Worm (Caenorhabditis elegans) whole organism, mixed stage, embryonic: ENCODE measurements around the gene rap-2.

Source experiments
- bed-3 ChIP-seq: fragments of 200-800 bp; sonication (Bioruptor generic); optimal IDR thresholded peaks from 3 replicates; lab custom pipeline; 2018; ENCODE audit warnings: mild to moderate bottlenecking, missing genetic modification characterization, moderate library complexity, missing compliant biosample characterization
- blmp-1 ChIP-seq: fragments of 150-350 bp; optimal IDR thresholded peaks from 2 replicates; lab custom pipeline; 2014; ENCODE audit warnings: missing biosample characterization, missing genetic modification characterization
- ceh-43 ChIP-seq: fragments of 200-800 bp; sonication (Bioruptor generic); optimal IDR thresholded peaks from 2 replicates; lab custom pipeline; 2018; ENCODE audit warnings: mild to moderate bottlenecking, missing genetic modification characterization, moderate library complexity, missing compliant biosample characterization
- ceh-83 ChIP-seq: fragments of 200-800 bp; sonication (Bioruptor generic); optimal IDR thresholded peaks from 2 replicates; lab custom pipeline; 2018; ENCODE audit warnings: mild to moderate bottlenecking, missing genetic modification characterization, missing compliant biosample characterization
- ces-1 ChIP-seq: fragments of 150-350 bp; optimal IDR thresholded peaks from 2 replicates; lab custom pipeline; 2014; ENCODE audit warnings: missing biosample characterization, missing genetic modification reagents, missing genetic modification characterization
- cnd-1 ChIP-seq: fragments of 200-800 bp; sonication (Bioruptor generic); optimal IDR thresholded peaks from 2 replicates; lab custom pipeline; 2018; ENCODE audit warnings: mild to moderate bottlenecking, missing genetic modification characterization, missing compliant biosample characterization
- drap-1 ChIP-seq: fragments of 200-800 bp; sonication (Bioruptor generic); optimal IDR thresholded peaks from 3 replicates; lab custom pipeline; 2018; ENCODE audit warnings: mild to moderate bottlenecking, missing genetic modification characterization, missing compliant biosample characterization
- elt-1 ChIP-seq: sonication (generic microtip); optimal IDR thresholded peaks from 2 replicates; lab custom pipeline; 2017; ENCODE audit warnings: missing genetic modification characterization, mild to moderate bottlenecking, missing compliant biosample characterization, antibody characterized with exemption, moderate library complexity, borderline replicate concordance; ENCODE audit not compliant: insufficient read depth
- elt-3 ChIP-seq: fragments of 150-350 bp; optimal IDR thresholded peaks from 2 replicates; lab custom pipeline; 2014; ENCODE audit warnings: missing biosample characterization, missing genetic modification characterization
- ham-2 ChIP-seq: fragments of 200-800 bp; sonication (Bioruptor generic); optimal IDR thresholded peaks from 2 replicates; lab custom pipeline; 2018; ENCODE audit warnings: mild to moderate bottlenecking, missing genetic modification characterization, missing compliant biosample characterization
- hlh-1 ChIP-seq: fragments of 150-350 bp; optimal IDR thresholded peaks from 2 replicates; lab custom pipeline; 2014; ENCODE audit warnings: missing biosample characterization, missing genetic modification reagents, missing genetic modification characterization
- lin-13 ChIP-seq: fragments of 150-350 bp; optimal IDR thresholded peaks from 2 replicates; lab custom pipeline; 2014; ENCODE audit warnings: missing biosample characterization, missing genetic modification characterization
- lin-32 ChIP-seq: fragments of 200-800 bp; sonication (Bioruptor generic); optimal IDR thresholded peaks from 2 replicates; lab custom pipeline; 2018; ENCODE audit warnings: mild to moderate bottlenecking, missing genetic modification characterization, missing compliant biosample characterization
- lsy-2 ChIP-seq: fragments of 150-350 bp; optimal IDR thresholded peaks from 2 replicates; lab custom pipeline; 2014; ENCODE audit warnings: missing biosample characterization, missing genetic modification characterization
- mab-5 ChIP-seq: fragments of 150-350 bp; optimal IDR thresholded peaks from 2 replicates; lab custom pipeline; 2014; ENCODE audit warnings: missing biosample characterization, missing genetic modification characterization
- mep-1 ChIP-seq: fragments of 150-350 bp; optimal IDR thresholded peaks from 2 replicates; lab custom pipeline; 2017; ENCODE audit warnings: missing biosample characterization, missing genetic modification reagents, missing genetic modification characterization, inconsistent platforms
- nhr-12 ChIP-seq: fragments of 150-350 bp; optimal IDR thresholded peaks from 2 replicates; lab custom pipeline; 2014; ENCODE audit warnings: missing biosample characterization, missing genetic modification characterization
- nhr-237 ChIP-seq: fragments of 150-350 bp; optimal IDR thresholded peaks from 2 replicates; lab custom pipeline; 2014; ENCODE audit warnings: missing biosample characterization, missing genetic modification characterization
- nhr-76 ChIP-seq: sonication (generic microtip); optimal IDR thresholded peaks from 2 replicates; lab custom pipeline; 2017; ENCODE audit warnings: missing biosample characterization, missing genetic modification characterization
- pha-4 ChIP-seq: fragments of 150-350 bp; optimal IDR thresholded peaks from 2 replicates; lab custom pipeline; 2018; ENCODE audit warnings: missing biosample characterization, missing genetic modification reagents, missing genetic modification characterization
- sem-2 ChIP-seq: fragments of 200-800 bp; sonication (Bioruptor generic); optimal IDR thresholded peaks from 2 replicates; lab custom pipeline; 2018; ENCODE audit warnings: mild to moderate bottlenecking, missing genetic modification characterization, missing compliant biosample characterization
- snpc-4 ChIP-seq: fragments of 150-350 bp; optimal IDR thresholded peaks from 2 replicates; lab custom pipeline; 2014; ENCODE audit warnings: missing biosample characterization, missing genetic modification characterization
- sptf-1 ChIP-seq: sonication (generic microtip); optimal IDR thresholded peaks from 2 replicates; lab custom pipeline; 2017; ENCODE audit warnings: mild to moderate bottlenecking, missing genetic modification characterization, moderate library complexity, missing compliant biosample characterization
- tbx-8 ChIP-seq: fragments of 200-800 bp; sonication (Bioruptor generic); optimal IDR thresholded peaks from 2 replicates; lab custom pipeline; 2018; ENCODE audit warnings: mild to moderate bottlenecking, missing genetic modification characterization, moderate library complexity, missing compliant biosample characterization
- unc-120 ChIP-seq: sonication (generic microtip); optimal IDR thresholded peaks from 2 replicates; lab custom pipeline; 2017; ENCODE audit warnings: missing genetic modification characterization, missing compliant biosample characterization; ENCODE audit not compliant: poor library complexity, severe bottlenecking
- unc-39 ChIP-seq: fragments of 150-350 bp; optimal IDR thresholded peaks from 2 replicates; lab custom pipeline; 2014; ENCODE audit warnings: missing biosample characterization, missing genetic modification characterization
- unc-62 ChIP-seq: fragments of 150-350 bp; optimal IDR thresholded peaks from 2 replicates; lab custom pipeline; 2014; ENCODE audit warnings: missing biosample characterization, missing genetic modification reagents, missing genetic modification characterization
- zip-8 ChIP-seq: fragments of 150-350 bp; optimal IDR thresholded peaks from 2 replicates; lab custom pipeline; 2014; ENCODE audit warnings: missing biosample characterization, missing genetic modification characterization
- ztf-11 ChIP-seq: fragments of 150-350 bp; optimal IDR thresholded peaks from 2 replicates; lab custom pipeline; 2014; ENCODE audit warnings: missing biosample characterization, missing genetic modification characterization

The rap-2 gene

DNA sequence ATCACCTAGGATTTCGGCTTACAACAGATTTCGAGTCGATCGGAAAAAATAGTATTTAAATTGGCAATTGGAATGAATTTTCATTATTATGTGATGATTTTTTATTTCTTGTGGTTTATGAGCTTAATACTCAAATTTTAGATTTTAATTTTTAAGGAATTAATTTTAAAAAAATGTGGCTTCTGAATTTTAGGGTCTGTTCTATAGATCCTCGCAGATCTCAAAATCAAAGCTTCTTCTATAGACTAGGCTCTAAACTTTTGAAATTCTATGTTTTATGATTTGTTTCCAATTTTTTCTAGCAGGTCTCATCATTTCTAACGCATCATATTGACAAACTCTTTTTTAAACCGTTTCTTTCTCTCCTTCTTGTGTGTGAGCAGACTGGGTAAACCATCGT lies 28.8 kb upstream of the rap-2 start, which contains the start of gene txt-12:
TSS of gene txt-12 (plus strand) at position 301 of the 400 bp plus-strand sequence.
- no peak for TF ChIP-seq sem-2 (GFP tag; lab: Kevin White, UChicago)
- no peak for TF ChIP-seq ceh-43 (GFP tag; lab: Kevin White, UChicago)
- no peak for TF ChIP-seq unc-120
- TF ChIP-seq zip-8 = no peak
- TF ChIP-seq ham-2 (GFP tag; lab: Kevin White, UChicago) = no peak
- no peak for TF ChIP-seq lsy-2
- no peak for TF ChIP-seq blmp-1
- no peak for TF ChIP-seq mep-1 (tag; lab: Kevin White, UChicago)
- TF ChIP-seq cnd-1 (tag; lab: Kevin White, UChicago) = no peak
- no peak for TF ChIP-seq snpc-4 (tag; lab: Kevin White, UChicago)
- TF ChIP-seq elt-3 = no peak
- no peak for TF ChIP-seq hlh-1 (tag; lab: Kevin White, UChicago)

ce11 chrV:15090457-15090856 lies 26.6 kb upstream of the rap-2 start, which contains the start of gene C01G10.17:
Gene C01G10.17 (plus strand): TSS chrV:15090757.
- TF ChIP-seq drap-1 (GFP tag; lab: Kevin White, UChicago) (no peak), hlh-1 (tag; lab: Kevin White, UChicago) (no peak), ces-1 (GFP tag; lab: Kevin White, UChicago) (no peak)

DNA sequence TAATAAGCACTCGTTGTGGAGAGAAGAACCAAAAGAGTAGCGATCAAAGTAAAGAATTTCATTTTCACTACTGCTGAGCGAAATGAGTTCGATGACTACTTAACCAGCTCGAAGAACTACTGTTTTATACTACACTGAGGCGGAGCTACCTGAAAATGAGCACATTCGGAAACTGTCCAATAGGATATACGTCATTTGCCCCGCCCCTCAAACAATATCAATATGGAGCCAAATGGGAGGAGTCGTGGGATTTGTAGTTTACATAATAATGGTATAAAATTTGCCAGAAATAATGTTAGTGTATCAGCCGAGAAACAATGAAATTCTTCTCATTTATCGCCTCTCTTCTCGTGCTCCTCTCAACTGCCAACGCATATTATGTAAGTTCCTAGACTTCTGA lies 25.6 kb upstream of the rap-2 start, which contains the start of the genes C01G10.5 and C01G10.4:
TSS of gene C01G10.5 (minus strand) at position 101 of the 400 bp plus-strand sequence.
TSS of gene C01G10.4 (plus strand) at position 303 of the 400 bp plus-strand sequence.
- no peak for TF ChIP-seq lsy-2
- TF ChIP-seq tbx-8 (GFP tag; lab: Kevin White, UChicago) = no peak

ce11 chrV:15088613-15089012 lies 24.7 kb upstream of the rap-2 start, which contains the start of gene C01G10.18:
Gene C01G10.18 (minus strand): TSS chrV:15088713.
- TF ChIP-seq nhr-12 (tag; lab: Kevin White, UChicago) (no peak), zip-8 (no peak), unc-62 (no peak), drap-1 (GFP tag; lab: Kevin White, UChicago) (no peak), elt-3 (no peak), mab-5 (tag; lab: Kevin White, UChicago) (no peak), unc-120 (no peak), bed-3 (GFP tag; lab: Kevin White, UChicago) (no peak), pha-4 (tag; lab: Kevin White, UChicago) (no peak), sptf-1 (tag; lab: Kevin White, UChicago) (no peak), ceh-43 (GFP tag; lab: Kevin White, UChicago) (no peak), ham-2 (GFP tag; lab: Kevin White, UChicago) (no peak), lin-13 (tag; lab: Kevin White, UChicago) (no peak), ceh-83 (GFP tag; lab: Kevin White, UChicago) (no peak), unc-39 (no peak), hlh-1 (tag; lab: Kevin White, UChicago) (no peak), ztf-11 (tag; lab: Kevin White, UChicago) (no peak), ces-1 (GFP tag; lab: Kevin White, UChicago) (no peak)

DNA sequence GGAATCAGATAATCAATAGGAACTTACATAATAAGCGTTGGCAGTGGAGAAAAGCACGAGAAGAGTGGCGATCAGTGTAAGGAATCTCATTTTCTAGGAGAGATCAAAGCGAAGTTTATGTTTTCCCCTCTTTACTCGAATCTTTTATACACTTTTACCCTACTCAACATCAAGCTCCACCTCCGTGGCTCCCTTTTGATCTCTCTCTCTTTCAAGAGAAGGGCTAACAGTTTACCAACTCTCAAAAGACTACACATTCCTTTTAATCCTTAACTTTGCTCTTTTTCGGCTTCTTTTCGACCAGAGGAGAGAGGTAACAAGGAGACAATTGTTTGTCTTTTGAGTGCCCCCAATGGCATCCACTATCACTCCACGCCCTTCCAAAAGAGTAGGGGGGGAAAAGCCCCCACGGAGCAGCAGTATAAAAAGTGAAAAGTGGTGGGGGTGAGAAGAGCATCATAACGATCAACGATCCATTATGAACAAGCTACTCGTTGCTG lies 23.4 kb upstream of the rap-2 start, which contains the start of the genes C01G10.15 and C01G10.6:
TSS of gene C01G10.15 (minus strand) at position 101 of the 500 bp plus-strand sequence.
TSS of gene C01G10.6 (plus strand) at position 450 of the 500 bp plus-strand sequence.
- TF ChIP-seq nhr-237 (tag; lab: Kevin White, UChicago) = no peak
- no peak for TF ChIP-seq unc-62
- no peak for TF ChIP-seq cnd-1 (tag; lab: Kevin White, UChicago)
- no peak for TF ChIP-seq unc-120
- no peak for TF ChIP-seq ztf-11 (tag; lab: Kevin White, UChicago)
- TF ChIP-seq lsy-2 = no peak
- no peak for TF ChIP-seq elt-3
- no peak for TF ChIP-seq elt-1 (tag; lab: Kevin White, UChicago)
- no peak for TF ChIP-seq ceh-43 (GFP tag; lab: Kevin White, UChicago)
- no peak for TF ChIP-seq lin-32 (GFP tag; lab: Kevin White, UChicago)
- TF ChIP-seq nhr-12 (tag; lab: Kevin White, UChicago) = no peak
- TF ChIP-seq snpc-4 (tag; lab: Kevin White, UChicago) = no peak
- TF ChIP-seq hlh-1 (tag; lab: Kevin White, UChicago) = no peak
- no peak for TF ChIP-seq sptf-1 (tag; lab: Kevin White, UChicago)
- no peak for TF ChIP-seq nhr-76
- TF ChIP-seq drap-1 (GFP tag; lab: Kevin White, UChicago) = no peak
- TF ChIP-seq, all 35 proteins: peak for 0
